Worm (Caenorhabditis elegans) whole organism, L4/young adult: Measurements from ENCODE around the gene fis-1.

Experiments used
- dao-5 ChIP-seq: sonication (generic microtip); optimal IDR thresholded peaks from 2 replicates; lab custom pipeline; 2016; ENCODE audit warnings: missing genotype, missing genetic modification characterization, moderate library complexity, missing compliant biosample characterization
- him-1 ChIP-seq: sonication (generic microtip); optimal IDR thresholded peaks from 2 replicates; lab custom pipeline; 2016; ENCODE audit warnings: missing genotype, missing genetic modification reagents, missing genetic modification characterization, missing compliant biosample characterization

DNA sequence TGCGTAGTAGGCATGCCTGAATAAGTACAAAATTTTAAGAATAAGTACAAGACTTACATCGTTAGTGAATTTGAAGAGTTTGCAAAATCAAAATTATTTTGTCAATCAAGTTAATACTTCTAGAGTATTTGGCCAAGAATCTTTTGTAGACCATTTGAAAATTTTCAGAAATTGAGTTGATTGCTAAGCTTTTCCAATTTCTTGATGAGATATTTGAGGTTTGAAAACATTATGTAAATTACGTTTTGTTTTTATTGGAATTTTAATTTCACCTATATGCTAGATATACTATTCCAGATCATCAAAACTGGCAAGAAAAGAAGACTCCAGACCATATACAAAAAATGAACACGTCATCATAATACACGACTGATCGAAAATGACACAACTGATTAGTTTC, 48.0 kb downstream of the fis-1 start, which contains the start of gene tab-1:
- no peak for TF ChIP-seq him-1 (tag; lab: Kevin White, UChicago)
- TF ChIP-seq dao-5 (tag; lab: Kevin White, UChicago) = no peak
